Worm (Caenorhabditis elegans) whole organism, L4 larva: ENCODE data around the gene Y42G9A.2.

Experiments used
- F44E2.7 ChIP-seq: fragments of 200-800 bp; sonication (Bioruptor generic); IDR thresholded peaks from 2 replicates; pipeline ENCODE4 v2.1.2; 2022; ENCODE audit warnings: missing genetic modification characterization, missing compliant biosample characterization
- R02D3.7 ChIP-seq: fragments of 150-350 bp; sonication (generic microtip); optimal IDR thresholded peaks from 3 replicates; lab custom pipeline; 2014; ENCODE audit warnings: missing biosample characterization, missing genetic modification characterization
- aly-2 ChIP-seq: sonication (generic microtip); optimal IDR thresholded peaks from 2 replicates; lab custom pipeline; 2018; ENCODE audit warnings: missing biosample characterization, missing genetic modification characterization
- lin-13 ChIP-seq: fragments of 150-350 bp; optimal IDR thresholded peaks from 2 replicates; lab custom pipeline; 2014; ENCODE audit warnings: missing biosample characterization, missing genetic modification reagents, missing genetic modification characterization
- nhr-11 ChIP-seq: fragments of 150-350 bp; optimal IDR thresholded peaks from 2 replicates; lab custom pipeline; 2014; ENCODE audit warnings: missing biosample characterization, missing genetic modification characterization
- nhr-28 ChIP-seq: fragments of 150-350 bp; optimal IDR thresholded peaks from 2 replicates; lab custom pipeline; 2014; ENCODE audit warnings: missing biosample characterization, missing genetic modification characterization
- nhr-41 ChIP-seq: fragments of 200-800 bp; sonication (Bioruptor generic); IDR thresholded peaks from 2 replicates; pipeline ENCODE4 v1.3.6; 2022; ENCODE audit warnings: missing genetic modification reagents, missing genetic modification characterization, missing compliant biosample characterization

- TF ChIP-seq aly-2 (no peak), nhr-28 (tag; lab: Kevin White, UChicago) (no peak), F44E2.7 (GFP tag; lab: Robert Waterston, UW) (no peak), lin-13 (GFP tag; lab: Kevin White, UChicago) (no peak), R02D3.7 (tag; lab: Kevin White, UChicago) (no peak), nhr-11 (tag; lab: Kevin White, UChicago) (no peak), nhr-41 (no peak)
These were observed 46.5 kb downstream of the Y42G9A.2 start, which contains the start of gene ugt-66 for ce11 chrIII:6194480-6194879.
